Worm (Caenorhabditis elegans) whole organism, mixed stage, embryonic: ENCODE results near the gene timm-17B.2.

Source experiments
- M03D4.4 ChIP-seq: sonication (generic microtip); optimal IDR thresholded peaks from 2 replicates; lab custom pipeline; 2017; ENCODE audit warnings: mild to moderate bottlenecking, missing genetic modification characterization, missing compliant biosample characterization
- blmp-1 ChIP-seq: fragments of 150-350 bp; optimal IDR thresholded peaks from 2 replicates; lab custom pipeline; 2014; ENCODE audit warnings: missing biosample characterization, missing genetic modification characterization
- lin-13 ChIP-seq: fragments of 150-350 bp; optimal IDR thresholded peaks from 2 replicates; lab custom pipeline; 2014; ENCODE audit warnings: missing biosample characterization, missing genetic modification characterization
- lsy-2 ChIP-seq: fragments of 150-350 bp; optimal IDR thresholded peaks from 2 replicates; lab custom pipeline; 2014; ENCODE audit warnings: missing biosample characterization, missing genetic modification characterization
- nhr-12 ChIP-seq: fragments of 150-350 bp; optimal IDR thresholded peaks from 2 replicates; lab custom pipeline; 2014; ENCODE audit warnings: missing biosample characterization, missing genetic modification characterization
- nhr-237 ChIP-seq: fragments of 150-350 bp; optimal IDR thresholded peaks from 2 replicates; lab custom pipeline; 2014; ENCODE audit warnings: missing biosample characterization, missing genetic modification characterization
- nhr-28 ChIP-seq: fragments of 150-350 bp; optimal IDR thresholded peaks from 2 replicates; lab custom pipeline; 2014; ENCODE audit warnings: missing biosample characterization, missing genetic modification characterization
- pha-4 ChIP-seq: fragments of 150-350 bp; optimal IDR thresholded peaks from 2 replicates; lab custom pipeline; 2018; ENCODE audit warnings: missing biosample characterization, missing genetic modification reagents, missing genetic modification characterization
- snpc-4 ChIP-seq: fragments of 150-350 bp; optimal IDR thresholded peaks from 2 replicates; lab custom pipeline; 2014; ENCODE audit warnings: missing biosample characterization, missing genetic modification characterization
- sptf-1 ChIP-seq: sonication (generic microtip); optimal IDR thresholded peaks from 2 replicates; lab custom pipeline; 2017; ENCODE audit warnings: mild to moderate bottlenecking, missing genetic modification characterization, moderate library complexity, missing compliant biosample characterization
- unc-39 ChIP-seq: fragments of 150-350 bp; optimal IDR thresholded peaks from 2 replicates; lab custom pipeline; 2014; ENCODE audit warnings: missing biosample characterization, missing genetic modification characterization
- unc-62 ChIP-seq: fragments of 150-350 bp; optimal IDR thresholded peaks from 2 replicates; lab custom pipeline; 2014; ENCODE audit warnings: missing biosample characterization, missing genetic modification reagents, missing genetic modification characterization
- ztf-11 ChIP-seq: fragments of 150-350 bp; optimal IDR thresholded peaks from 2 replicates; lab custom pipeline; 2014; ENCODE audit warnings: missing biosample characterization, missing genetic modification characterization

DNA sequence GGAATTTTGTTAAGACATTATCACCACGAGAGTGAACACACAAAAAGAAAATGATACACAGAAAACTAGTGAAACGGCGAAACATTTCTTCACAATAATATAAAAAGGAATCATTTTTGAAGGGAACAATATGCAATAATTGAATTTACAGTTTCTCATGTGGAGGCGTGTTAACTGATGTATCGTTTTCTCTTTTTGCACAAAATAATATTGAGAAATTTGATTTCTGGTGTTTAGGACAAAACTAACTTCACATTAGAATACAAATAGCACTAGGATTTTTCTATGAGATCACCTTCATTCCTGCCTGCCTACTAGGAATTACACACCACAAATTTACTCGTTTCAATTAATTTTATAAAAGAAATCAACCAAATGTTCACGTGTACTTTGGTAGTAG lies 38.0 kb upstream of the timm-17B.2 start, which contains the start of gene D2096.13:
- TF ChIP-seq sptf-1 (tag; lab: Kevin White, UChicago) (no peak), blmp-1 (tag; lab: Kevin White, UChicago) (no peak), lin-13 (tag; lab: Kevin White, UChicago) (no peak), unc-62 (GFP tag; lab: Kevin White, UChicago) (no peak), lsy-2 (tag; lab: Kevin White, UChicago) (no peak), nhr-12 (tag; lab: Kevin White, UChicago) (no peak), pha-4 (tag; lab: Kevin White, UChicago) (no peak), ztf-11 (tag; lab: Kevin White, UChicago) (no peak), nhr-28 (tag; lab: Kevin White, UChicago) (no peak), unc-39 (no peak), snpc-4 (no peak), M03D4.4 (tag; lab: Kevin White, UChicago) (no peak), nhr-237 (tag; lab: Kevin White, UChicago) (no peak)
